Worm (Caenorhabditis elegans) whole organism, L4 larva: ENCODE data around the gene srj-40.

ENCODE experiments used
- F10B5.3 ChIP-seq: sonication (generic microtip); optimal IDR thresholded peaks from 2 replicates; lab custom pipeline; 2016; ENCODE audit warnings: mild to moderate bottlenecking, missing genetic modification characterization, missing compliant biosample characterization
- F37D6.2 ChIP-seq: sonication (generic microtip); optimal IDR thresholded peaks from 2 replicates; lab custom pipeline; 2016; ENCODE audit warnings: mild to moderate bottlenecking, missing genetic modification characterization, missing compliant biosample characterization
- F44E2.7 ChIP-seq: fragments of 200-800 bp; sonication (Bioruptor generic); IDR thresholded peaks from 2 replicates; pipeline ENCODE4 v2.1.2; 2022; ENCODE audit warnings: missing genetic modification characterization, missing compliant biosample characterization
- F49E8.2 ChIP-seq: sonication (generic microtip); optimal IDR thresholded peaks from 2 replicates; lab custom pipeline; 2016; ENCODE audit warnings: missing compliant biosample characterization, mild to moderate bottlenecking, missing genetic modification characterization, borderline replicate concordance
- R02D3.7 ChIP-seq: fragments of 150-350 bp; sonication (generic microtip); optimal IDR thresholded peaks from 3 replicates; lab custom pipeline; 2014; ENCODE audit warnings: missing biosample characterization, missing genetic modification characterization
- T20F7.1 ChIP-seq: fragments of 200-800 bp; sonication (Bioruptor generic); optimal IDR thresholded peaks from 2 replicates; lab custom pipeline; 2018; ENCODE audit warnings: mild to moderate bottlenecking, missing genetic modification characterization, missing compliant biosample characterization
- T26A8.4 ChIP-seq: fragments of 200-800 bp; sonication (Bioruptor generic); IDR thresholded peaks from 2 replicates; pipeline ENCODE4 v1.3.6; 2022; ENCODE audit warnings: missing genetic modification characterization, missing compliant biosample characterization
- Y48G9A.11 ChIP-seq: fragments of 200-800 bp; sonication (Bioruptor generic); IDR thresholded peaks from 2 replicates; pipeline ENCODE4 v1.3.6; 2022; ENCODE audit warnings: missing genetic modification reagents, missing genetic modification characterization, missing compliant biosample characterization
- ZK337.2 ChIP-seq: fragments of 200-800 bp; sonication (Bioruptor generic); IDR thresholded peaks from 2 replicates; pipeline ENCODE4 v1.3.6; 2022; ENCODE audit warnings: missing genetic modification reagents, missing genetic modification characterization, missing compliant biosample characterization
- aha-1 ChIP-seq: fragments of 150-350 bp; peaks from one replicate; lab custom pipeline; 2014; ENCODE audit warnings: missing biosample characterization, missing genetic modification characterization
- aly-2 ChIP-seq: sonication (generic microtip); optimal IDR thresholded peaks from 2 replicates; lab custom pipeline; 2018; ENCODE audit warnings: missing biosample characterization, missing genetic modification characterization
- attf-4 ChIP-seq: sonication (generic microtip); optimal IDR thresholded peaks from 3 replicates; lab custom pipeline; 2017; ENCODE audit warnings: missing biosample characterization, missing genetic modification characterization
- ceh-20 ChIP-seq: fragments of 200-800 bp; sonication (Bioruptor generic); IDR thresholded peaks from 2 replicates; pipeline ENCODE4 v1.3.6; 2022; ENCODE audit warnings: missing genetic modification reagents, missing genetic modification characterization, missing compliant biosample characterization
- ceh-28 ChIP-seq: fragments of 150-350 bp; optimal IDR thresholded peaks from 2 replicates; lab custom pipeline; 2014; ENCODE audit warnings: missing biosample characterization, missing genetic modification reagents, missing genetic modification characterization
- ceh-44 ChIP-seq: fragments of 200-800 bp; sonication (Bioruptor generic); IDR thresholded peaks from 2 replicates; pipeline ENCODE4 v1.3.6; 2022; ENCODE audit warnings: missing genetic modification reagents, missing genetic modification characterization, missing compliant biosample characterization
- ces-1 ChIP-seq: fragments of 150-350 bp; sonication (generic microtip); optimal IDR thresholded peaks from 4 replicates; lab custom pipeline; 2014; ENCODE audit warnings: missing biosample characterization, missing genetic modification reagents, missing genetic modification characterization
- daf-19 ChIP-seq: fragments of 200-800 bp; sonication (Bioruptor generic); conservative IDR thresholded peaks from 2 replicates; pipeline ENCODE4 v1.3.6; 2022; ENCODE audit warnings: missing genetic modification characterization, missing compliant biosample characterization
- dmd-6 ChIP-seq: fragments of 200-800 bp; sonication (Bioruptor generic); IDR thresholded peaks from 2 replicates; pipeline ENCODE4 v1.3.6; 2022; ENCODE audit warnings: missing genetic modification reagents, missing genetic modification characterization, missing compliant biosample characterization
- dmd-8 ChIP-seq: fragments of 200-800 bp; sonication (Bioruptor generic); IDR thresholded peaks from 2 replicates; pipeline ENCODE4 v1.3.6; 2022; ENCODE audit warnings: missing genetic modification characterization, missing compliant biosample characterization
- egl-27 ChIP-seq: sonication (generic microtip); optimal IDR thresholded peaks from 3 replicates; lab custom pipeline; 2017; ENCODE audit warnings: missing biosample characterization, missing genetic modification reagents, missing genetic modification characterization
- fos-1 ChIP-seq: fragments of 150-350 bp; optimal IDR thresholded peaks from 2 replicates; lab custom pipeline; 2014; ENCODE audit warnings: missing biosample characterization, missing genetic modification characterization
- gei-8 ChIP-seq: fragments of 200-800 bp; sonication (Bioruptor generic); optimal IDR thresholded peaks from 2 replicates; lab custom pipeline; 2018; ENCODE audit warnings: mild to moderate bottlenecking, missing genetic modification characterization, missing compliant biosample characterization
- hlh-11 ChIP-seq: fragments of 200-800 bp; sonication (Bioruptor generic); optimal IDR thresholded peaks from 2 replicates; lab custom pipeline; 2018; ENCODE audit warnings: mild to moderate bottlenecking, missing genetic modification characterization, missing compliant biosample characterization
- hlh-30 ChIP-seq: sonication (generic microtip); optimal IDR thresholded peaks from 2 replicates; lab custom pipeline; 2017; ENCODE audit warnings: antibody characterized with exemption, mild to moderate bottlenecking, missing genetic modification characterization, missing compliant biosample characterization; ENCODE audit not compliant: insufficient read depth
- hmg-1.1 ChIP-seq: fragments of 200-800 bp; sonication (Bioruptor generic); IDR thresholded peaks from 2 replicates; pipeline ENCODE4 v1.3.6; 2022; ENCODE audit warnings: missing genetic modification reagents, missing genetic modification characterization, missing compliant biosample characterization
- lim-7 ChIP-seq: fragments of 200-800 bp; sonication (Bioruptor generic); IDR thresholded peaks from 2 replicates; pipeline ENCODE4 v1.3.6; 2022; ENCODE audit warnings: missing genetic modification characterization, missing compliant biosample characterization
- lin-1 ChIP-seq: fragments of 200-800 bp; sonication (Bioruptor generic); IDR thresholded peaks from 2 replicates; pipeline ENCODE4 v1.3.6; 2022; ENCODE audit warnings: missing genetic modification reagents, missing genetic modification characterization, missing compliant biosample characterization
- lin-13 ChIP-seq: fragments of 150-350 bp; optimal IDR thresholded peaks from 2 replicates; lab custom pipeline; 2014; ENCODE audit warnings: missing biosample characterization, missing genetic modification reagents, missing genetic modification characterization
- lin-15B ChIP-seq: fragments of 150-350 bp; sonication (generic microtip); optimal IDR thresholded peaks from 3 replicates; lab custom pipeline; 2014; ENCODE audit warnings: missing biosample characterization, missing genetic modification characterization
- lin-29 ChIP-seq: fragments of 200-800 bp; sonication (Bioruptor generic); IDR thresholded peaks from 2 replicates; pipeline ENCODE4 v1.3.6; 2022; ENCODE audit warnings: missing genetic modification reagents, missing genetic modification characterization, missing compliant biosample characterization
- lin-38 ChIP-seq: fragments of 200-800 bp; sonication (Bioruptor generic); IDR thresholded peaks from 2 replicates; pipeline ENCODE4 v1.3.6; 2022; ENCODE audit warnings: missing genetic modification reagents, missing genetic modification characterization, missing compliant biosample characterization
- lir-3 ChIP-seq: sonication (generic microtip); optimal IDR thresholded peaks from 2 replicates; lab custom pipeline; 2016; ENCODE audit warnings: mild to moderate bottlenecking, missing genetic modification characterization, missing compliant biosample characterization
- madf-5 ChIP-seq, 2 experiments: fragments of 200-800 bp; sonication (Bioruptor generic); IDR thresholded peaks; 2 replicates each; pipeline ENCODE4 v1.3.6; 2022; ENCODE audit warnings: missing compliant biosample characterization in 2 of 2, missing genetic modification characterization in 2 of 2
- madf-9 ChIP-seq: fragments of 200-800 bp; sonication (Bioruptor generic); conservative IDR thresholded peaks from 2 replicates; pipeline ENCODE4 v1.3.6; 2022; ENCODE audit warnings: missing genetic modification reagents, missing genetic modification characterization, missing compliant biosample characterization
- mdl-1 ChIP-seq, 2 experiments: fragments of 150-350 bp in 1 of 2; sonication (generic microtip) in 1 of 2; optimal IDR thresholded peaks; 2 replicates each; lab custom pipeline; 2014 to 2017; ENCODE audit warnings: missing biosample characterization in 2 of 2, missing genetic modification characterization in 2 of 2
- mes-2 ChIP-seq: sonication (generic microtip); optimal IDR thresholded peaks from 2 replicates; lab custom pipeline; 2016; ENCODE audit warnings: missing genotype, mild to moderate bottlenecking, missing genetic modification characterization, missing compliant biosample characterization; ENCODE audit not compliant: poor library complexity, severe bottlenecking
- mxl-2 ChIP-seq: fragments of 200-800 bp; sonication (Bioruptor generic); conservative IDR thresholded peaks from 2 replicates; pipeline ENCODE4 v1.3.6; 2022; ENCODE audit warnings: missing genetic modification reagents, missing genetic modification characterization, missing compliant biosample characterization
- mxl-3 ChIP-seq: fragments of 200-800 bp; sonication (Bioruptor generic); optimal IDR thresholded peaks from 2 replicates; lab custom pipeline; 2018; ENCODE audit warnings: mild to moderate bottlenecking, missing genetic modification characterization, missing compliant biosample characterization
- nhr-102 ChIP-seq: sonication (generic microtip); optimal IDR thresholded peaks from 2 replicates; lab custom pipeline; 2016; ENCODE audit warnings: mild to moderate bottlenecking, missing genetic modification characterization, moderate library complexity, missing compliant biosample characterization
- nhr-28 ChIP-seq: fragments of 150-350 bp; optimal IDR thresholded peaks from 2 replicates; lab custom pipeline; 2014; ENCODE audit warnings: missing biosample characterization, missing genetic modification characterization
- nhr-6 ChIP-seq: fragments of 150-350 bp; optimal IDR thresholded peaks from 2 replicates; lab custom pipeline; 2014; ENCODE audit warnings: missing biosample characterization, missing genetic modification characterization
- php-3 ChIP-seq: fragments of 200-800 bp; sonication (Bioruptor generic); IDR thresholded peaks from 2 replicates; pipeline ENCODE4 v1.3.6; 2022; ENCODE audit warnings: missing genetic modification reagents, missing genetic modification characterization, missing compliant biosample characterization
- pqm-1 ChIP-seq: sonication (generic microtip); optimal IDR thresholded peaks from 2 replicates; lab custom pipeline; 2017; ENCODE audit warnings: missing biosample characterization, missing genetic modification characterization
- rbr-2 ChIP-seq: sonication (generic microtip); optimal IDR thresholded peaks from 2 replicates; lab custom pipeline; 2016; ENCODE audit warnings: missing genotype, missing genetic modification characterization, missing compliant biosample characterization
- sdz-12 ChIP-seq: fragments of 200-800 bp; sonication (Bioruptor generic); optimal IDR thresholded peaks from 2 replicates; lab custom pipeline; 2018; ENCODE audit warnings: mild to moderate bottlenecking, missing genetic modification characterization, missing compliant biosample characterization
- snpc-1.2 ChIP-seq: fragments of 200-800 bp; sonication (Bioruptor generic); IDR thresholded peaks from 2 replicates; pipeline ENCODE4 v1.3.6; 2022; ENCODE audit warnings: missing genetic modification reagents, missing genetic modification characterization, missing compliant biosample characterization
- spr-1 ChIP-seq: sonication (generic microtip); optimal IDR thresholded peaks from 2 replicates; lab custom pipeline; 2016; ENCODE audit warnings: mild to moderate bottlenecking, missing genetic modification characterization, missing compliant biosample characterization
- spr-3 ChIP-seq: fragments of 200-800 bp; sonication (Bioruptor generic); optimal IDR thresholded peaks from 2 replicates; lab custom pipeline; 2018; ENCODE audit warnings: mild to moderate bottlenecking, missing genetic modification characterization, missing compliant biosample characterization
- unc-39 ChIP-seq: sonication (generic microtip); optimal IDR thresholded peaks from 2 replicates; lab custom pipeline; 2017; ENCODE audit warnings: missing biosample characterization, missing genetic modification characterization
- zag-1 ChIP-seq: fragments of 150-350 bp; optimal IDR thresholded peaks from 2 replicates; lab custom pipeline; 2014; ENCODE audit warnings: missing biosample characterization, missing genetic modification characterization
- zfp-3 ChIP-seq: fragments of 200-800 bp; sonication (Bioruptor generic); conservative IDR thresholded peaks from 2 replicates; pipeline ENCODE4 v1.3.6; 2022; ENCODE audit warnings: missing genetic modification reagents, missing genetic modification characterization, missing compliant biosample characterization
- ztf-11 ChIP-seq: fragments of 150-350 bp; optimal IDR thresholded peaks from 2 replicates; lab custom pipeline; 2014; ENCODE audit warnings: missing biosample characterization, missing genetic modification characterization
- ztf-7 ChIP-seq: fragments of 150-350 bp; optimal IDR thresholded peaks from 2 replicates; lab custom pipeline; 2014; ENCODE audit warnings: missing biosample characterization, missing genetic modification characterization

srj-40 gene

DNA sequence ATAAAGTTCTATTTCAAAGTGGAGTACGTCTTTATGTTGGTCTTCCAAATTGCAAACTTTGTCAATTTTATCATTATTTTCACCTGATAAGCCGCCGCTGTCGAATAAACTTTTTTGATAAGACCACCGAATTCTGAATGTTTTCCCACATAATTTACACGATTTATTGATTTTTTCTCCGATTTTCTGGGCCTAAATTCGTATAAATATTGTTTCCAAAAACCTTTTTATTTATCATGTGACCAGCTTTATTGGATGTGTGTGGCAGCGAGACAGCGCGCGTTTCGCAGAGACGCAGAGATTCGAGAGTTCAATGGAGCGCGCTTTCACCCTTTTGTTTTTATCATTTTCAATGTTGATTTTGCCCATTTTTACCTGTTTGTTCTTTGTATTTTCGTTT lies 41.4 kb downstream of the srj-40 start (continued):
- no peak for TF ChIP-seq Y48G9A.11 (GFP tag; lab: Robert Waterston, UW)
- peak; percentile 63; the same call in 1 of the 2 replicates for TF ChIP-seq php-3 (GFP tag; lab: Robert Waterston, UW)
- TF ChIP-seq nhr-28 (tag; lab: Kevin White, UChicago), result peak; percentile 46
- no peak for TF ChIP-seq unc-39 (tag; lab: Kevin White, UChicago)
- TF ChIP-seq lin-1 (GFP tag; lab: Robert Waterston, UW), result no peak
- TF ChIP-seq lim-7, result no peak
- no peak for TF ChIP-seq daf-19
- TF ChIP-seq dmd-8 (GFP tag; lab: Robert Waterston, UW), result no peak
- TF ChIP-seq lir-3 (tag; lab: Kevin White, UChicago), result no peak
- TF ChIP-seq gei-8 (GFP tag; lab: Kevin White, UChicago), result no peak
- TF ChIP-seq ztf-7 (tag; lab: Kevin White, UChicago), result no peak
- no peak for TF ChIP-seq sdz-12 (GFP tag; lab: Kevin White, UChicago)
- TF ChIP-seq pqm-1 (tag; lab: Kevin White, UChicago), result peak; percentile 81
- TF ChIP-seq lin-38 (GFP tag; lab: Robert Waterston, UW), result peak; percentile 94
- peak; percentile 65 for TF ChIP-seq lin-13 (GFP tag; lab: Kevin White, UChicago)
- TF ChIP-seq F37D6.2 (tag; lab: Kevin White, UChicago), result peak; percentile 17
- no peak for TF ChIP-seq spr-1 (tag; lab: Kevin White, UChicago)
- peak; percentile 90 for TF ChIP-seq hlh-11 (tag; lab: Kevin White, UChicago)
- peak; percentile 23 for TF ChIP-seq nhr-102 (tag; lab: Kevin White, UChicago)
- TF ChIP-seq ceh-28 (tag; lab: Kevin White, UChicago), result peak; percentile 18
- no peak for TF ChIP-seq zfp-3
- no peak for TF ChIP-seq T20F7.1 (GFP tag; lab: Kevin White, UChicago)
- TF ChIP-seq mxl-2 (GFP tag; lab: Robert Waterston, UW), result no peak
- no peak for TF ChIP-seq F49E8.2 (tag; lab: Kevin White, UChicago)
- peak; percentile 88 for TF ChIP-seq aha-1 (tag; lab: Kevin White, UChicago)
- TF ChIP-seq egl-27 (tag; lab: Kevin White, UChicago), result no peak
- TF ChIP-seq ceh-44 (GFP tag; lab: Robert Waterston, UW), result no peak
- no peak for TF ChIP-seq attf-4
- no peak for TF ChIP-seq madf-5 (GFP tag; IDR thresholded peaks at IDR 0.05; lab: Robert Waterston, UW)
- TF ChIP-seq hlh-30 (tag; lab: Kevin White, UChicago), result peak; percentile 99
- TF ChIP-seq lin-15B, result no peak
- no peak for TF ChIP-seq madf-9 (GFP tag; lab: Robert Waterston, UW)
- peak; percentile 75 for TF ChIP-seq rbr-2
- no peak for TF ChIP-seq R02D3.7 (tag; lab: Kevin White, UChicago)
- no peak for TF ChIP-seq lin-29 (GFP tag; lab: Robert Waterston, UW)
- TF ChIP-seq ceh-20, result 0 out of 2 replicates have a peak, but pooled peaks have one; percentile 43
- TF ChIP-seq F44E2.7 (GFP tag; lab: Robert Waterston, UW), result no peak
- TF ChIP-seq mxl-3, result peak; percentile 44
- no peak for TF ChIP-seq F10B5.3
- no peak for TF ChIP-seq ces-1 (GFP tag; lab: Kevin White, UChicago)
- peak; percentile 69 for TF ChIP-seq hmg-1.1 (GFP tag; lab: Robert Waterston, UW)
- no peak for TF ChIP-seq ZK337.2 (GFP tag; lab: Robert Waterston, UW)
- TF ChIP-seq T26A8.4 (GFP tag; lab: Robert Waterston, UW), result peak; percentile 30; the same call in 1 of the 2 replicates
- peak in 1 of 2 experiments; percentile 51 for TF ChIP-seq mdl-1 (tag; optimal IDR thresholded peaks at IDR 0.05; lab: Kevin White, UChicago)
- no peak for TF ChIP-seq snpc-1.2 (GFP tag; lab: Robert Waterston, UW)
- no peak for TF ChIP-seq fos-1 (tag; lab: Kevin White, UChicago)
- peak; percentile 58 for TF ChIP-seq dmd-6 (GFP tag; lab: Robert Waterston, UW)
- no peak for TF ChIP-seq spr-3 (GFP tag; lab: Kevin White, UChicago)
- TF ChIP-seq ztf-11 (tag; lab: Kevin White, UChicago), result no peak
- no peak for TF ChIP-seq zag-1 (tag; lab: Kevin White, UChicago)
- peak; percentile 52 for TF ChIP-seq mes-2 (tag; lab: Kevin White, UChicago)
- TF ChIP-seq aly-2 (tag; lab: Kevin White, UChicago), result no peak
- no peak for TF ChIP-seq nhr-6 (tag; lab: Kevin White, UChicago)
